Worm (Caenorhabditis elegans) whole organism, late embryonic: ENCODE results near the gene C18E9.2.
A peak's percentile ranks its signal among the peaks of the same experiment; 100 is the strongest.

Experiments
- C38D4.7 ChIP-seq: fragments of 200-800 bp; sonication (Bioruptor generic); optimal IDR thresholded peaks from 2 replicates; lab custom pipeline; 2018; ENCODE audit warnings: mild to moderate bottlenecking, missing genetic modification characterization, moderate library complexity, missing compliant biosample characterization
- F13H6.1 ChIP-seq: sonication (generic microtip); optimal IDR thresholded peaks from 2 replicates; lab custom pipeline; 2016; ENCODE audit warnings: missing genetic modification characterization, missing compliant biosample characterization
- K02D7.2 ChIP-seq: sonication (generic microtip); optimal IDR thresholded peaks from 2 replicates; lab custom pipeline; 2017; ENCODE audit warnings: mild to moderate bottlenecking, missing genetic modification characterization, missing compliant biosample characterization
- ceh-18 ChIP-seq: sonication (generic microtip); optimal IDR thresholded peaks from 2 replicates; lab custom pipeline; 2016; ENCODE audit warnings: missing genetic modification characterization, missing compliant biosample characterization
- ceh-22 ChIP-seq: sonication (generic microtip); optimal IDR thresholded peaks from 2 replicates; lab custom pipeline; 2017; ENCODE audit warnings: missing biosample characterization, missing genetic modification characterization
- ceh-24 ChIP-seq: sonication (generic microtip); optimal IDR thresholded peaks from 2 replicates; lab custom pipeline; 2016; ENCODE audit warnings: mild to moderate bottlenecking, missing genetic modification characterization, missing compliant biosample characterization
- dve-1 ChIP-seq: sonication (generic microtip); optimal IDR thresholded peaks from 2 replicates; lab custom pipeline; 2017; ENCODE audit warnings: antibody characterized with exemption, mild to moderate bottlenecking, missing genetic modification characterization, missing compliant biosample characterization
- elt-2 ChIP-seq: sonication (generic microtip); optimal IDR thresholded peaks from 2 replicates; lab custom pipeline; 2016; ENCODE audit warnings: missing genetic modification reagents, missing genetic modification characterization, missing compliant biosample characterization
- elt-4 ChIP-seq: sonication (generic microtip); optimal IDR thresholded peaks from 2 replicates; lab custom pipeline; 2016; ENCODE audit warnings: missing genetic modification characterization, missing compliant biosample characterization
- ets-4 ChIP-seq: sonication (generic microtip); optimal IDR thresholded peaks from 2 replicates; lab custom pipeline; 2016; ENCODE audit warnings: missing genetic modification characterization, missing compliant biosample characterization
- fax-1 ChIP-seq: sonication (generic microtip); optimal IDR thresholded peaks from 2 replicates; lab custom pipeline; 2016; ENCODE audit warnings: missing genotype, missing genetic modification characterization, missing compliant biosample characterization
- fkh-6 ChIP-seq: sonication (generic microtip); optimal IDR thresholded peaks from 2 replicates; lab custom pipeline; 2016; ENCODE audit warnings: missing genetic modification characterization, missing compliant biosample characterization
- hlh-13 ChIP-seq: fragments of 200-800 bp; sonication (Bioruptor generic); optimal IDR thresholded peaks from 2 replicates; lab custom pipeline; 2018; ENCODE audit warnings: mild to moderate bottlenecking, missing genetic modification characterization, missing compliant biosample characterization
- hlh-15 ChIP-seq: sonication (generic microtip); optimal IDR thresholded peaks from 2 replicates; lab custom pipeline; 2016; ENCODE audit warnings: missing genetic modification characterization, missing compliant biosample characterization
- hlh-30 ChIP-seq: sonication (generic microtip); optimal IDR thresholded peaks from 2 replicates; lab custom pipeline; 2017; ENCODE audit warnings: antibody characterized with exemption, missing genetic modification characterization, missing compliant biosample characterization; ENCODE audit not compliant: insufficient read depth
- hlh-8 ChIP-seq: sonication (generic microtip); optimal IDR thresholded peaks from 2 replicates; lab custom pipeline; 2016; ENCODE audit warnings: missing genotype, missing genetic modification characterization, missing compliant biosample characterization
- lim-6 ChIP-seq: sonication (generic microtip); optimal IDR thresholded peaks from 2 replicates; lab custom pipeline; 2016; ENCODE audit warnings: missing genetic modification characterization, missing compliant biosample characterization
- nfya-1 ChIP-seq: sonication (generic microtip); optimal IDR thresholded peaks from 2 replicates; lab custom pipeline; 2017; ENCODE audit warnings: missing genetic modification characterization, mild to moderate bottlenecking, missing compliant biosample characterization, antibody characterized with exemption, moderate library complexity
- nhr-11 ChIP-seq: fragments of 150-350 bp; optimal IDR thresholded peaks from 2 replicates; lab custom pipeline; 2014; ENCODE audit warnings: missing biosample characterization, missing genetic modification characterization
- nhr-232 ChIP-seq: sonication (generic microtip); optimal IDR thresholded peaks from 2 replicates; lab custom pipeline; 2016; ENCODE audit warnings: missing genetic modification characterization, missing compliant biosample characterization
- pag-3 ChIP-seq: sonication (generic microtip); optimal IDR thresholded peaks from 2 replicates; lab custom pipeline; 2016; ENCODE audit warnings: missing compliant biosample characterization, missing genetic modification characterization, borderline replicate concordance
- pat-9 ChIP-seq: fragments of 200-800 bp; sonication (Bioruptor generic); optimal IDR thresholded peaks from 2 replicates; lab custom pipeline; 2018; ENCODE audit warnings: mild to moderate bottlenecking, missing genetic modification characterization, moderate library complexity, missing compliant biosample characterization
- pax-1 ChIP-seq: fragments of 150-350 bp; optimal IDR thresholded peaks from 2 replicates; lab custom pipeline; 2014; ENCODE audit warnings: missing biosample characterization, missing genetic modification characterization
- pqm-1 ChIP-seq: sonication (generic microtip); optimal IDR thresholded peaks from 2 replicates; lab custom pipeline; 2016; ENCODE audit warnings: missing genetic modification characterization, missing compliant biosample characterization
- rnt-1 ChIP-seq: sonication (generic microtip); optimal IDR thresholded peaks from 2 replicates; lab custom pipeline; 2016; ENCODE audit warnings: missing genetic modification characterization, missing compliant biosample characterization
- sdc-2 ChIP-seq: sonication (generic microtip); optimal IDR thresholded peaks from 2 replicates; lab custom pipeline; 2016; ENCODE audit warnings: missing genotype, missing genetic modification characterization, missing compliant biosample characterization
- sox-2 ChIP-seq: fragments of 200-800 bp; sonication (Bioruptor generic); IDR thresholded peaks from 2 replicates; pipeline ENCODE4 v1.3.6; 2022; ENCODE audit warnings: missing genetic modification reagents, missing genetic modification characterization, missing compliant biosample characterization
- sox-4 ChIP-seq: sonication (generic microtip); optimal IDR thresholded peaks from 2 replicates; lab custom pipeline; 2017; ENCODE audit warnings: mild to moderate bottlenecking, missing genetic modification characterization, inconsistent platforms, missing compliant biosample characterization
- tbx-7 ChIP-seq: sonication (generic microtip); optimal IDR thresholded peaks from 2 replicates; lab custom pipeline; 2016; ENCODE audit warnings: missing genotype, missing genetic modification characterization, missing compliant biosample characterization
- ttx-3 ChIP-seq: sonication (generic microtip); optimal IDR thresholded peaks from 2 replicates; lab custom pipeline; 2016; ENCODE audit warnings: missing genetic modification reagents, missing genetic modification characterization, missing compliant biosample characterization
- unc-3 ChIP-seq, 2 experiments: fragments of 200-800 bp in 1 of 2; sonication (Bioruptor generic) in 1 of 2; sonication (generic microtip) in 1 of 2; conservative IDR thresholded peaks in 1 of 2; optimal IDR thresholded peaks in 1 of 2; 2 replicates each; pipeline versions ENCODE4 v1.3.6 to Lab custom; 2016 to 2022; ENCODE audit warnings: missing compliant biosample characterization in 2 of 2, missing genetic modification characterization in 2 of 2, missing genetic modification reagents in 1 of 2
- unc-42 ChIP-seq: sonication (generic microtip); optimal IDR thresholded peaks from 2 replicates; lab custom pipeline; 2016; ENCODE audit warnings: missing genotype, missing genetic modification characterization, missing compliant biosample characterization
- unc-55 ChIP-seq: sonication (generic microtip); optimal IDR thresholded peaks from 2 replicates; lab custom pipeline; 2017; ENCODE audit warnings: missing biosample characterization, missing genetic modification reagents, missing genetic modification characterization

C18E9.2 gene

DNA sequence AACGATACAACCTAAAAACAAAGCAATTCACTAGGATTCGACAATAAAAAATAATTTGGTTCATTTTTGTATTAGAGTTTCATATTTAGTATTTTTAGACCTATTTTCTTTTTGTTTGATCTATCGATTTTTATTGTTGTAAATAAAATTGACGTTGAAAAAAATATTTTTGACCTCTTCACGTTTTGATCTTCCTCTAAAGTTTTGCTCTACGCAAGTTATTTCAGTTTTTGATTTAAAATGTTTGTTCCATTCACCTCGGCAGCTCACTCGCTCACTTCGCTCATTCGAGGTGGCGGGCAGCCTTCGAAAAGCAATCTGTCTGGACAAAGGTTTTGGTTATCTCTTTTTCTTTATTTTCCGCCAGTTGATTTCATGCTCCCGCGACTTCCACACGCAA lies 34.0 kb upstream of the C18E9.2 start, which contains the start of gene enol-1:
Gene enol-1, plus strand, starts transcription at position 235 of the 400 bp plus-strand sequence.
- no peak for TF ChIP-seq elt-4
- no peak for TF ChIP-seq F13H6.1
- TF ChIP-seq fax-1 = no peak
- TF ChIP-seq lim-6 (tag; lab: Kevin White, UChicago) = no peak
- TF ChIP-seq K02D7.2 = no peak
- TF ChIP-seq unc-3 (GFP tag; conservative IDR thresholded peaks at IDR 0.05; lab: Robert Waterston, UW) = no peak
- no peak for TF ChIP-seq unc-3 (tag; optimal IDR thresholded peaks at IDR 0.05; lab: Kevin White, UChicago)
- TF ChIP-seq dve-1 (tag; lab: Kevin White, UChicago) = no peak
- no peak for TF ChIP-seq hlh-15 (tag; lab: Kevin White, UChicago)
- TF ChIP-seq hlh-30 = no peak
- no peak for TF ChIP-seq pag-3
- TF ChIP-seq, all 69 proteins: peak for 0

DNA sequence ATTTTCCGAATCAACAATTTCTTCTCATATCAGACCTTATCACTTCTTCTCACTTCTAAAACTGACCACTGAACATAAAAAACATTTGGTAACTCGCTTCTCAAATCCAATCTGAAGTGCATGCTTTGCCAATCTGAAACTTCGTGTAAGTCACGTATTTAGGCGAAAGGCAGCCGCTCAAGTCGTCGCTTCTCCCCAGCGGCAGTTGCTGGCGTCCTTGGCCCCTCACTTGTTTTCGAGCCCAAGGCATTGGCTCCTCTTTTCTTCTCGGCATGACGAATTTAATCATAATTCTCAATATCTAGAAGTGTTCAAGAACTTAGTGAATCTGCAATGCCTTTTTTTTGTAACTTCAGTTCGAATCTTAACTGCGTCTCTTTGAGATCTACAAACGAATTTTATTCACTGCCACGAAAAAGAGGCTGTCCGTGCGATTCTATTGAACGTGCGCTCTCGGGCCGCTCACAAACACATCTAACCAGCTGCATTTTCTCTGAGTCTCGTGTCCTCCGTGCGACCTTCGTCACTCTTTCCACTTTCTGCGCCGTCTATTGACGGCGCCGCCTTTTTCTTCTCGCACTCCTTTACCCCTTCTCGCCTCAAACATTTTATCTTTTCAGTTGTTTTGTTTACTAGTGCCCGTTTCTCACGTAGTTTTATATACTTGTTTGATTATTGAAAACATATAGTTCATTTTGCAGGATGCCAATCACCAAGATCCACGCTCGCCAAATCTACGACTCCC lies 33.2 kb upstream of the C18E9.2 start:
- TF ChIP-seq rnt-1 (tag; lab: Kevin White, UChicago) (no peak), tbx-7 (tag; lab: Kevin White, UChicago) (no peak), hlh-13 (GFP tag; lab: Kevin White, UChicago) (no peak), sdc-2 (tag; lab: Kevin White, UChicago) (peak; percentile 9), ceh-18 (peak; percentile 11), unc-42 (tag; lab: Kevin White, UChicago) (peak; percentile 29)

- TF ChIP-seq sox-4 (tag; lab: Kevin White, UChicago) (no peak), unc-3 (GFP tag; conservative IDR thresholded peaks at IDR 0.05; lab: Robert Waterston, UW) (no peak), unc-3 (tag; optimal IDR thresholded peaks at IDR 0.05; lab: Kevin White, UChicago) (no peak), elt-2 (tag; lab: Kevin White, UChicago) (no peak), C38D4.7 (GFP tag; lab: Kevin White, UChicago) (no peak), ceh-22 (tag; lab: Kevin White, UChicago) (no peak), pqm-1 (tag; lab: Kevin White, UChicago) (no peak), nhr-11 (tag; lab: Kevin White, UChicago) (no peak), hlh-13 (GFP tag; lab: Kevin White, UChicago) (no peak)
Observed at ce11 chrII:8932392-8932791, 32.4 kb upstream of the C18E9.2 start.

- TF ChIP-seq nfya-1 (tag; lab: Kevin White, UChicago) = no peak
- no peak for TF ChIP-seq ceh-22 (tag; lab: Kevin White, UChicago)
- TF ChIP-seq unc-55 (GFP tag; lab: Kevin White, UChicago) = no peak
- no peak for TF ChIP-seq sox-2 (GFP tag; lab: Robert Waterston, UW)
- TF ChIP-seq sdc-2 (tag; lab: Kevin White, UChicago) = no peak
Observed at ce11 chrII:8933693-8934432, 30.9 kb upstream of the C18E9.2 start, which contains the start of gene T21B10.3. Gene T21B10.3 (plus strand): TSS chrII:8934382.

- TF ChIP-seq pat-9 (tag; lab: Kevin White, UChicago) (no peak), fkh-6 (tag; lab: Kevin White, UChicago) (no peak), pag-3 (no peak), hlh-13 (GFP tag; lab: Kevin White, UChicago) (no peak), sox-4 (tag; lab: Kevin White, UChicago) (no peak), unc-55 (GFP tag; lab: Kevin White, UChicago) (no peak), ets-4 (tag; lab: Kevin White, UChicago) (no peak), nhr-232 (tag; lab: Kevin White, UChicago) (no peak), ceh-22 (tag; lab: Kevin White, UChicago) (no peak), ttx-3 (no peak), hlh-8 (tag; lab: Kevin White, UChicago) (no peak), ceh-24 (no peak), pax-1 (tag; lab: Kevin White, UChicago) (no peak)
Observed at ce11 chrII:8938907-8939622, 25.7 kb upstream of the C18E9.2 start.
